Fruit fly (Drosophila melanogaster) whole organism, embryonic: ENCODE data around the gene wdn.

Source experiments
- Aef1 ChIP-seq: fragments of 200-800 bp; sonication (Bioruptor generic); IDR thresholded peaks from 3 replicates; pipeline ENCODE4 v1.3.6; 2022; ENCODE audit warnings: missing biosample characterization, missing genetic modification characterization
- Bdp1 ChIP-seq: fragments of 200-800 bp; sonication (Bioruptor generic); optimal IDR thresholded peaks from 3 replicates; lab custom pipeline; 2016; ENCODE audit warnings: missing biosample characterization, missing genetic modification characterization
- Bgb ChIP-seq: fragments of 200-800 bp; sonication (Bioruptor generic); IDR thresholded peaks from 2 replicates; pipeline ENCODE4 v1.3.6; 2022; ENCODE audit warnings: missing biosample characterization, missing genetic modification characterization; ENCODE audit not compliant: partially characterized antibody
- CG10565 ChIP-seq: fragments of 200-800 bp; sonication (Bioruptor generic); optimal IDR thresholded peaks from 3 replicates; lab custom pipeline; 2016; ENCODE audit warnings: missing biosample characterization, mild to moderate bottlenecking, missing genetic modification characterization
- CG11247 ChIP-seq: fragments of 200-800 bp; sonication (Bioruptor generic); IDR thresholded peaks from 2 replicates; pipeline ENCODE4 v1.3.6; 2022; ENCODE audit warnings: missing biosample characterization, missing genetic modification characterization
- CG11560 ChIP-seq: fragments of 200-800 bp; sonication (Bioruptor generic); IDR thresholded peaks from 3 replicates; pipeline ENCODE4 v1.3.6; 2022; ENCODE audit warnings: missing biosample characterization, missing genetic modification characterization
- CG11696 ChIP-seq: fragments of 200-800 bp; sonication (Bioruptor generic); IDR thresholded peaks from 2 replicates; pipeline ENCODE4 v1.3.6; 2022; ENCODE audit warnings: missing biosample characterization, missing genetic modification characterization
- CG13775 ChIP-seq: fragments of 200-800 bp; sonication (Bioruptor generic); optimal IDR thresholded peaks from 3 replicates; lab custom pipeline; 2017; ENCODE audit warnings: missing biosample characterization, mild to moderate bottlenecking, missing genetic modification characterization
- CG14710 ChIP-seq: fragments of 200-800 bp; sonication (Bioruptor generic); optimal IDR thresholded peaks from 3 replicates; lab custom pipeline; 2019; ENCODE audit warnings: missing biosample characterization, mild to moderate bottlenecking, missing genetic modification characterization, moderate library complexity
- CG2120 ChIP-seq: fragments of 200-800 bp; sonication (Bioruptor generic); optimal IDR thresholded peaks from 3 replicates; lab custom pipeline; 2016; ENCODE audit warnings: missing biosample characterization, missing genetic modification characterization
- CG2712 ChIP-seq: fragments of 200-800 bp; optimal IDR thresholded peaks from 3 replicates; lab custom pipeline; 2019; ENCODE audit warnings: missing biosample characterization, mild to moderate bottlenecking, missing genetic modification characterization, moderate library complexity
- CG30020 ChIP-seq: fragments of 200-800 bp; optimal IDR thresholded peaks from 2 replicates; lab custom pipeline; 2019; ENCODE audit warnings: missing biosample characterization, mild to moderate bottlenecking, missing genetic modification characterization, moderate library complexity
- CG31388 ChIP-seq: fragments of 200-800 bp; sonication (Bioruptor generic); optimal IDR thresholded peaks from 2 replicates; lab custom pipeline; 2016; ENCODE audit warnings: missing biosample characterization, missing genetic modification characterization
- CG3726 ChIP-seq: fragments of 200-800 bp; sonication (Bioruptor generic); IDR thresholded peaks from 3 replicates; pipeline ENCODE4, ENCODE4 v1.3.6; 2022; ENCODE audit warnings: missing biosample characterization, missing genetic modification characterization
- CG3995 ChIP-seq: fragments of 200-800 bp; sonication (Bioruptor generic); optimal IDR thresholded peaks from 3 replicates; lab custom pipeline; 2016; ENCODE audit warnings: missing biosample characterization, missing genetic modification characterization
- CG4707 ChIP-seq: fragments of 200-800 bp; sonication (Bioruptor generic); optimal IDR thresholded peaks from 2 replicates; lab custom pipeline; 2018; ENCODE audit warnings: missing biosample characterization, mild to moderate bottlenecking, missing genetic modification characterization, moderate library complexity
- CG5245 ChIP-seq: fragments of 200-800 bp; sonication (Bioruptor generic); optimal IDR thresholded peaks from 3 replicates; lab custom pipeline; 2016; ENCODE audit warnings: missing biosample characterization, missing genetic modification characterization
- CG7987 ChIP-seq: fragments of 200-800 bp; sonication (Bioruptor generic); optimal IDR thresholded peaks from 2 replicates; lab custom pipeline; 2018; ENCODE audit warnings: missing biosample characterization, mild to moderate bottlenecking, missing genetic modification characterization, moderate library complexity
- CG9215 ChIP-seq: fragments of 200-800 bp; sonication (Bioruptor generic); IDR thresholded peaks from 2 replicates; pipeline ENCODE4 v1.3.6; 2022; ENCODE audit warnings: missing biosample characterization, missing genetic modification characterization
- E2f1 ChIP-seq: fragments of 200-800 bp; sonication (Bioruptor generic); IDR thresholded peaks from 2 replicates; pipeline ENCODE4 v1.3.6; 2022; ENCODE audit warnings: missing biosample characterization, missing genetic modification characterization
- Fer2 ChIP-seq: fragments of 200-800 bp; sonication (Bioruptor generic); optimal IDR thresholded peaks from 2 replicates; lab custom pipeline; 2018; ENCODE audit warnings: missing biosample characterization, mild to moderate bottlenecking, missing genetic modification characterization, moderate library complexity
- Gsc ChIP-seq: fragments of 200-800 bp; sonication (Bioruptor generic); IDR thresholded peaks from 2 replicates; pipeline ENCODE4 v1.3.6; 2022; ENCODE audit warnings: missing biosample characterization, missing genetic modification characterization
- Gug ChIP-seq: fragments of 200-800 bp; sonication (Bioruptor generic); IDR thresholded peaks from 4 replicates; pipeline ENCODE4 v1.3.6; 2022; ENCODE audit warnings: missing biosample characterization, missing genetic modification characterization
- MTF-1 ChIP-seq: fragments of 200-800 bp; sonication (Bioruptor generic); optimal IDR thresholded peaks from 2 replicates; lab custom pipeline; 2018; ENCODE audit warnings: missing biosample characterization, mild to moderate bottlenecking, missing genetic modification characterization, borderline replicate concordance
- Side ChIP-seq: fragments of 200-800 bp; sonication (Bioruptor generic); optimal IDR thresholded peaks from 2 replicates; lab custom pipeline; 2016; ENCODE audit warnings: missing biosample characterization, missing genetic modification characterization
- abd-A ChIP-seq: fragments of 200-800 bp; sonication (Bioruptor generic); optimal IDR thresholded peaks from 3 replicates; lab custom pipeline; 2019; ENCODE audit warnings: missing biosample characterization, mild to moderate bottlenecking, missing genetic modification characterization, moderate library complexity
- bigmax ChIP-seq: fragments of 200-800 bp; sonication (Bioruptor generic); optimal IDR thresholded peaks from 2 replicates; lab custom pipeline; 2018; ENCODE audit warnings: missing biosample characterization, mild to moderate bottlenecking, missing genetic modification characterization
- bsh ChIP-seq, 2 experiments: fragments of 200-800 bp; sonication (Bioruptor generic); optimal IDR thresholded peaks; 2 replicates each; lab custom pipeline; 2017 to 2018; ENCODE audit warnings: mild to moderate bottlenecking in 2 of 2, missing biosample characterization in 2 of 2, missing genetic modification characterization in 2 of 2, moderate library complexity in 1 of 2
- cato ChIP-seq: fragments of 200-800 bp; sonication (Bioruptor generic); optimal IDR thresholded peaks from 2 replicates; lab custom pipeline; 2016; ENCODE audit warnings: missing biosample characterization, missing genetic modification characterization, borderline replicate concordance
- chm ChIP-seq: fragments of 200-800 bp; sonication (Bioruptor generic); IDR thresholded peaks from 2 replicates; pipeline ENCODE4 v1.3.6; 2022; ENCODE audit warnings: missing biosample characterization, missing genetic modification characterization
- crc ChIP-seq: fragments of 200-800 bp; sonication (Bioruptor generic); optimal IDR thresholded peaks from 2 replicates; lab custom pipeline; 2016; ENCODE audit warnings: missing biosample characterization, missing genetic modification characterization
- emc ChIP-seq: fragments of 200-800 bp; sonication (Bioruptor generic); optimal IDR thresholded peaks from 2 replicates; lab custom pipeline; 2016; ENCODE audit warnings: missing biosample characterization, missing genetic modification characterization
- grn ChIP-seq: fragments of 200-800 bp; sonication (Bioruptor generic); optimal IDR thresholded peaks from 3 replicates; lab custom pipeline; 2017; ENCODE audit warnings: missing biosample characterization, missing genetic modification characterization
- h ChIP-seq: fragments of >200 bp; optimal IDR thresholded peaks from 2 replicates; lab custom pipeline; 2017
- lola ChIP-seq, 3 experiments: fragments of >200 bp in 2 of 3; fragments of 200-800 bp in 1 of 3; sonication (Bioruptor generic) in 1 of 3; optimal IDR thresholded peaks; 2 replicates each; lab custom pipeline; 2017 to 2019; ENCODE audit warnings: missing biosample characterization in 3 of 3, missing genetic modification characterization in 3 of 3, mild to moderate bottlenecking in 1 of 3, moderate library complexity in 1 of 3
- nau ChIP-seq: fragments of 200-800 bp; sonication (Bioruptor generic); optimal IDR thresholded peaks from 3 replicates; lab custom pipeline; 2017; ENCODE audit warnings: missing biosample characterization, mild to moderate bottlenecking, missing genetic modification characterization, missing genetic modification reagents
- nom ChIP-seq: fragments of 200-800 bp; sonication (Bioruptor generic); optimal IDR thresholded peaks from 2 replicates; lab custom pipeline; 2017; ENCODE audit warnings: missing biosample characterization, missing genetic modification characterization, mild to moderate bottlenecking, moderate library complexity, missing genetic modification reagents
- peb ChIP-seq: fragments of 200-800 bp; sonication (Bioruptor generic); IDR thresholded peaks from 2 replicates; pipeline ENCODE4 v1.3.6; 2022; ENCODE audit warnings: missing biosample characterization, missing genetic modification characterization
- row ChIP-seq: fragments of 200-800 bp; sonication (Bioruptor generic); IDR thresholded peaks from 3 replicates; pipeline ENCODE4 v1.3.6; 2022; ENCODE audit warnings: missing biosample characterization, missing genetic modification characterization
- sim ChIP-seq: fragments of 200-800 bp; sonication (Bioruptor generic); IDR thresholded peaks from 2 replicates; pipeline ENCODE4 v1.3.6; 2022; ENCODE audit warnings: missing biosample characterization, missing genetic modification characterization
- so ChIP-seq: fragments of 200-800 bp; sonication (Bioruptor generic); IDR thresholded peaks from 3 replicates; pipeline ENCODE4 v1.3.6; 2022; ENCODE audit warnings: missing biosample characterization, missing genetic modification characterization
- sqz ChIP-seq: fragments of 200-800 bp; sonication (Bioruptor generic); optimal IDR thresholded peaks from 3 replicates; lab custom pipeline; 2018; ENCODE audit warnings: missing biosample characterization, mild to moderate bottlenecking, missing genetic modification characterization
- sug ChIP-seq: fragments of 200-800 bp; optimal IDR thresholded peaks from 2 replicates; lab custom pipeline; 2019; ENCODE audit warnings: missing biosample characterization, mild to moderate bottlenecking, missing genetic modification characterization, moderate library complexity
- tgo ChIP-seq: fragments of 200-800 bp; sonication (Bioruptor generic); IDR thresholded peaks from 3 replicates; pipeline ENCODE4 v1.3.6; 2022; ENCODE audit warnings: missing biosample characterization, missing genetic modification characterization
- tin ChIP-seq: fragments of 200-800 bp; sonication (Bioruptor generic); optimal IDR thresholded peaks from 3 replicates; lab custom pipeline; 2016; ENCODE audit warnings: missing biosample characterization, missing genetic modification characterization
- ttk ChIP-seq: fragments of 200-800 bp; sonication (Bioruptor generic); IDR thresholded peaks from 2 replicates; pipeline ENCODE4 v2.1.2; 2022; ENCODE audit warnings: missing biosample characterization, missing genetic modification characterization
- vnd ChIP-seq: fragments of 200-800 bp; sonication (Bioruptor generic); IDR thresholded peaks from 3 replicates; pipeline ENCODE4 v1.3.6; 2022; ENCODE audit warnings: missing biosample characterization, missing genetic modification characterization; ENCODE audit not compliant: partially characterized antibody
- vvl ChIP-seq: fragments of 200-800 bp; sonication (Bioruptor generic); IDR thresholded peaks from 2 replicates; pipeline ENCODE4 v1.3.6; 2022; ENCODE audit warnings: missing biosample characterization, missing genetic modification characterization
- wor ChIP-seq: fragments of 200-800 bp; sonication (Bioruptor generic); IDR thresholded peaks from 2 replicates; pipeline ENCODE4 v1.3.6; 2022; ENCODE audit warnings: missing biosample characterization, missing genetic modification characterization
- zfh2 ChIP-seq: fragments of 200-800 bp; sonication (Bioruptor generic); optimal IDR thresholded peaks from 2 replicates; lab custom pipeline; 2016; ENCODE audit warnings: missing biosample characterization, missing genetic modification characterization

The wdn gene

DNA sequence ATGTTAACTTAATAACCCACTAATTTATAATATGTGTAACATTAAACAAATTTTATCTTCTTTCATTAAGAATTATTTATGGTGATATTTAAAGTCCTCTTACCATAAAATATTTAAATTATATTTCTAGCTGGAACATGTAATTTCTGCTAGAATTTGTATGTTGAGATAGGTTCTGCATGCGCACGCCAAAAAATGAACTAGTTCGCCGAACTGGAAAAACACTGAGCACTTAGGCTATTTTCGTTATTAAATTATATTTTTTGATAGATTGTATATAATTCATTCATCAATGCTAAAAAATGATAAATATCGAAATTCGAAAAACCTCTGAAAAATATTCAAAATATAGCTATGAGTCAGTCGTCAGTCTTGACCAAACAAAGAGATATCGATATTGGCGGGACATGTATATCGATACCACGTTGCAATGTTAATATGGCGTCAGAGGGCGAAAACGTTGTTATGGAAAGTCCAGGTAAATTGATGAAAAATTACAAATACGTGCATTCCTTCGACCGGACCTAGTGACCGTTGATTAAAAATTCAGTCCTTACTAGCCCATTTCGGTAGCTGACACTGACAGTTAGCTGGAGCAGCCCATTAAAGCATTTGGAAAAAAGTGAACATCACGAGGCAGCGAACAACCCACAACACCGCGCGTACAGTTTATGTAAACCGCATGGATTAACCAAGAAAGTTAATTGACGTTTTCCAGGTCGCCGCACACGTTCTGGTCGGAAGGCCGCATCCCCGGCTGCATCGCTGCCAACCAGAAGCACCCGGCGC, 734 bp upstream of the wdn start, which contains the start of gene Prp39 (continued):
- TF ChIP-seq CG10565 (GFP tag; lab: Kevin White, UChicago) (no peak), CG13775 (peak; percentile 14), E2f1 (GFP tag; lab: Robert Waterston, UW) (peak; percentile 48), emc (GFP tag; lab: Kevin White, UChicago) (no peak), crc (GFP tag; lab: Kevin White, UChicago) (no peak), sqz (GFP tag; lab: Kevin White, UChicago) (no peak), CG3995 (no peak), grn (GFP tag; lab: Kevin White, UChicago) (no peak), bigmax (GFP tag; lab: Kevin White, UChicago) (no peak), abd-A (no peak), sug (tag; lab: Kevin White, UChicago) (no peak), zfh2 (GFP tag; lab: Kevin White, UChicago) (peak; percentile 1), CG2120 (peak; percentile 17), MTF-1 (no peak), bsh (GFP tag; optimal IDR thresholded peaks at IDR 0.05; lab: Kevin White, UChicago) (peak in 1 of 2 experiments; percentile 32), CG7987 (GFP tag; lab: Kevin White, UChicago) (no peak), sim (GFP tag; lab: Robert Waterston, UW) (no peak), row (GFP tag; lab: Robert Waterston, UW) (peak; percentile 81), Side (no peak), cato (GFP tag; lab: Kevin White, UChicago) (no peak), wor (GFP tag; lab: Robert Waterston, UW) (no peak), Bdp1 (GFP tag; lab: Kevin White, UChicago) (no peak), so (GFP tag; lab: Robert Waterston, UW) (no peak), h (lab: Kevin White, UChicago) (no peak), CG2712 (tag; lab: Kevin White, UChicago) (peak; percentile 33), CG30020 (tag; lab: Kevin White, UChicago) (peak; percentile 10), Aef1 (peak; percentile 33; the same call in 1 of the 3 replicates), CG31388 (GFP tag; lab: Kevin White, UChicago) (no peak), CG5245 (GFP tag; lab: Kevin White, UChicago) (no peak), Gsc (GFP tag; lab: Robert Waterston, UW) (no peak), tgo (GFP tag; lab: Robert Waterston, UW) (peak; percentile 42; the same call in 2 of the 3 replicates), vvl (GFP tag; lab: Robert Waterston, UW) (peak; percentile 77), ttk (GFP tag; lab: Robert Waterston, UW) (peak; percentile 46; the same call in 1 of the 2 replicates), lola (GFP tag; optimal IDR thresholded peaks at IDR 0.05; lab: Kevin White, UChicago) (no peak), tin (GFP tag; lab: Kevin White, UChicago) (no peak), CG4707 (no peak), CG11696 (no peak), CG14710 (tag; lab: Kevin White, UChicago) (peak; percentile 30), peb (GFP tag; lab: Robert Waterston, UW) (no peak), nom (GFP tag; lab: Kevin White, UChicago) (no peak), CG3726 (GFP tag; lab: Robert Waterston, UW) (no peak), vnd (GFP tag; lab: Robert Waterston, UW) (peak; percentile 62), Gug (GFP tag; lab: Robert Waterston, UW) (peak; percentile 39; the same call in 2 of the 4 replicates), Bgb (GFP tag; lab: Robert Waterston, UW) (peak; percentile 73), CG9215 (GFP tag; lab: Robert Waterston, UW) (0 out of 2 replicates have a peak, but pooled peaks have one; percentile 8), Fer2 (tag; lab: Kevin White, UChicago) (no peak), chm (no peak), CG11247 (GFP tag; lab: Robert Waterston, UW) (0 out of 2 replicates have a peak, but pooled peaks have one; percentile 15), nau (GFP tag; lab: Kevin White, UChicago) (no peak), CG11560 (no peak)
